Fruit fly (Drosophila melanogaster): Measurements from ENCODE around the gene CG31668.

CG31668 gene

dm6 chr2L:2226259-2227121, 20.5 kb upstream of the CG31668 start, which contains the start of the genes CG15387 and sau (continued):
- TF ChIP-seq ATbp (GFP tag; optimal IDR thresholded peaks at IDR 0.05), result peak; percentile 56
- peak; percentile 89 for TF ChIP-seq PHDP (tag; optimal IDR thresholded peaks at IDR 0.05)
- TF ChIP-seq CG42726 (GFP tag; IDR thresholded peaks at IDR 0.05; ENCODE audit: partially characterized antibody), result peak; percentile 70; the same call in 1 of the 2 replicates
- TF ChIP-seq B-H2 (GFP tag; optimal IDR thresholded peaks at IDR 0.05), result peak; percentile 94
- TF ChIP-seq D19A (tag; optimal IDR thresholded peaks at IDR 0.05), result peak; percentile 66
- peak; percentile 81 for TF ChIP-seq CG8388 (GFP tag; optimal IDR thresholded peaks at IDR 0.05)
- peak; percentile 72 for TF ChIP-seq CG1647 (GFP tag; optimal IDR thresholded peaks at IDR 0.05)
- peak; percentile 19 for TF ChIP-seq CG7271 (tag; optimal IDR thresholded peaks at IDR 0.05)
- peak; percentile 85 for TF ChIP-seq unpg (GFP tag; optimal IDR thresholded peaks at IDR 0.05)
- no peak for TF ChIP-seq sr (GFP tag; IDR thresholded peaks at IDR 0.05)
- TF ChIP-seq Med (GFP tag), result peak; percentile 99
- peak; percentile 91 for TF ChIP-seq trem (tag; optimal IDR thresholded peaks at IDR 0.05)
- TF ChIP-seq Dp (GFP tag; optimal IDR thresholded peaks at IDR 0.05), result peak; percentile 16
- no peak for TF ChIP-seq ham (GFP tag; IDR thresholded peaks at IDR 0.05)
- TF ChIP-seq nau (GFP tag; optimal IDR thresholded peaks at IDR 0.05), result peak; percentile 71
- TF ChIP-seq Hr39 (optimal IDR thresholded peaks at IDR 0.05), result no peak
- TF ChIP-seq NFAT (GFP tag; IDR thresholded peaks at IDR 0.05), result no peak; the same call in none of the 2 replicates
- TF ChIP-seq Rfx (GFP tag; IDR thresholded peaks at IDR 0.05), result peak; percentile 89
- peak; percentile 79 for TF ChIP-seq pnt (GFP tag; optimal IDR thresholded peaks at IDR 0.05)
- TF ChIP-seq crp (GFP tag; optimal IDR thresholded peaks at IDR 0.05), result peak in 1 of 2 experiments; percentile 59
- TF ChIP-seq Dfd (GFP tag; optimal IDR thresholded peaks at IDR 0.05), result no peak
- peak; percentile 84 for TF ChIP-seq jumu (GFP tag; optimal IDR thresholded peaks at IDR 0.05)
- TF ChIP-seq nmo (GFP tag; optimal IDR thresholded peaks at IDR 0.05), result peak; percentile 91
- peak; percentile 94 for TF ChIP-seq CG10543 (GFP tag; optimal IDR thresholded peaks at IDR 0.05)
- peak; percentile 84 for TF ChIP-seq az2 (GFP tag; optimal IDR thresholded peaks at IDR 0.05)
- TF ChIP-seq tin (GFP tag; optimal IDR thresholded peaks at IDR 0.05), result peak; percentile 90
- peak; percentile 88 for TF ChIP-seq Xrp1 (GFP tag; IDR thresholded peaks at IDR 0.05)
- TF ChIP-seq CG13624 (GFP tag; optimal IDR thresholded peaks at IDR 0.05), result peak; percentile 92
- peak; percentile 65 for TF ChIP-seq cwo (GFP tag; optimal IDR thresholded peaks at IDR 0.05)
- TF ChIP-seq CG14965 (GFP tag; optimal IDR thresholded peaks at IDR 0.05; ENCODE audit: borderline replicate concordance), result no peak
- TF ChIP-seq Dbx (GFP tag; IDR thresholded peaks at IDR 0.05), result peak; percentile 84
- TF ChIP-seq croc (GFP tag; conservative IDR thresholded peaks at IDR 0.05), result peak; percentile 65
- TF ChIP-seq Stat92E (GFP tag; optimal IDR thresholded peaks at IDR 0.05), result no peak
- peak; percentile 76 for TF ChIP-seq Vsx1 (GFP tag; optimal IDR thresholded peaks at IDR 0.05)
- TF ChIP-seq E2f2 (GFP tag; IDR thresholded peaks at IDR 0.05), result peak; percentile 65
- peak; percentile 53 for TF ChIP-seq ftz-f1 (GFP tag; optimal IDR thresholded peaks at IDR 0.05)
- peak; percentile 90 for TF ChIP-seq CG12744 (GFP tag; optimal IDR thresholded peaks at IDR 0.05)
- TF ChIP-seq CG15073 (GFP tag; optimal IDR thresholded peaks at IDR 0.05), result peak; percentile 49
- peak; percentile 93 for TF ChIP-seq CG13775 (GFP tag; optimal IDR thresholded peaks at IDR 0.05)
- TF ChIP-seq nerfin-1 (tag; optimal IDR thresholded peaks at IDR 0.05), result peak; percentile 83
- peak; percentile 91 for TF ChIP-seq CG9727 (GFP tag; optimal IDR thresholded peaks at IDR 0.05)
- TF ChIP-seq CG8359 (GFP tag; optimal IDR thresholded peaks at IDR 0.05; ENCODE audit: borderline replicate concordance), result peak; percentile 41
- peak; percentile 89 for TF ChIP-seq ind (GFP tag; optimal IDR thresholded peaks at IDR 0.05)
- peak; percentile 41 for TF ChIP-seq trh (GFP tag; optimal IDR thresholded peaks at IDR 0.05)
- peak; percentile 52; the same call in 1 of the 3 replicates for TF ChIP-seq CG3726 (GFP tag; IDR thresholded peaks at IDR 0.05)
- peak; percentile 73 for TF ChIP-seq CG31388 (GFP tag; optimal IDR thresholded peaks at IDR 0.05)
- TF ChIP-seq CG4707 (GFP tag; optimal IDR thresholded peaks at IDR 0.05), result peak; percentile 52
- peak; percentile 76 for TF ChIP-seq Gug (GFP tag; IDR thresholded peaks at IDR 0.05)
